Worm (Caenorhabditis elegans): ENCODE measurements around the gene nlp-5.

ce11 chrII:8226475-8226874, 11.8 kb upstream of the nlp-5 start:
- TF ChIP-seq F13C5.2 (tag; optimal IDR thresholded peaks at IDR 0.05) (no peak), ama-1 (optimal IDR thresholded peaks at IDR 0.05) (no peak), ceh-13 (GFP tag; optimal IDR thresholded peaks at IDR 0.05) (no peak), ceh-36 (tag; optimal IDR thresholded peaks at IDR 0.05) (no peak), tbx-11 (GFP tag; IDR thresholded peaks at IDR 0.05) (no peak)

Data from whole organism, early embryonic.